Worm (Caenorhabditis elegans): ENCODE results near the gene M176.9.

DNA sequence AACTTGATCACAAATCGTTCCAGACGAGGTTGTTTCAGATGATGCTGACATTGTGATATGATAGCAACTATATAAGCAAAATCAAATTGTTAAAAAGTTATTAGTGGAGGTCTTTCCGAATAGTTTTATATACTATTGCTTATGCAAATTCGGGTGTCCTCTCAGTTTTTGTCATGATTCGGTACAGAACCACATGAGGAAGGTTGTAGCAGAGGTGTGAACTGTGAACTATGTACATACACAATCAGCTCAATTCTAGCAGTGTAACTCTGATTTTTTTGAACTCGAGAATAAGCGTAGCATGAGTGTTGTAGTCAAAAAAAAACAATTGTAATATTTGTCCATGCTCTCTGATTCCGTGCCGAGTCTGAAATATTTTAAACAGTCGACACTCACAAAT lies 8.3 kb downstream of the M176.9 start, which contains the start of gene Y51B9A.6:
- TF ChIP-seq tab-1 (GFP tag; IDR thresholded peaks at IDR 0.05): no peak
- TF ChIP-seq flt-1 (GFP tag; IDR thresholded peaks at IDR 0.05): no peak
- TF ChIP-seq ref-1 (GFP tag; conservative IDR thresholded peaks at IDR 0.05): no peak
- no peak for TF ChIP-seq ztf-29 (GFP tag; IDR thresholded peaks at IDR 0.05)
- no peak for TF ChIP-seq med-1 (GFP tag; optimal IDR thresholded peaks at IDR 0.05; ENCODE audit: insufficient read depth)
- TF ChIP-seq ztf-23 (GFP tag; IDR thresholded peaks at IDR 0.05): no peak
- no peak for TF ChIP-seq T22C8.4 (GFP tag; IDR thresholded peaks at IDR 0.05)
- no peak for TF ChIP-seq cog-1 (tag; optimal IDR thresholded peaks at IDR 0.05)
